Fruit fly (Drosophila melanogaster) whole organism, embryonic: ENCODE measurements around the gene CG5592.
A peak's percentile ranks its signal among the peaks of the same experiment; 100 is the strongest.

Experiments used
- Abd-B ChIP-seq: fragments of 200-800 bp; sonication (Bioruptor generic); optimal IDR thresholded peaks from 2 replicates; lab custom pipeline; 2018; ENCODE audit warnings: missing biosample characterization, mild to moderate bottlenecking, missing genetic modification characterization, moderate library complexity
- B-H2 ChIP-seq: fragments of 200-800 bp; sonication (Bioruptor generic); optimal IDR thresholded peaks from 2 replicates; lab custom pipeline; 2018; ENCODE audit warnings: missing biosample characterization, mild to moderate bottlenecking, missing genetic modification characterization
- CG10543 ChIP-seq: fragments of 200-800 bp; sonication (Bioruptor generic); optimal IDR thresholded peaks from 3 replicates; lab custom pipeline; 2017; ENCODE audit warnings: missing biosample characterization, mild to moderate bottlenecking, missing genetic modification characterization, moderate library complexity
- CG13624 ChIP-seq: fragments of 200-800 bp; sonication (Bioruptor generic); optimal IDR thresholded peaks from 2 replicates; lab custom pipeline; 2016; ENCODE audit warnings: missing biosample characterization, missing genetic modification characterization
- CG14441 ChIP-seq: fragments of 200-800 bp; sonication (Bioruptor generic); IDR thresholded peaks from 2 replicates; pipeline ENCODE4 v1.3.6; 2022; ENCODE audit warnings: missing biosample characterization, missing genetic modification characterization
- CG17829 ChIP-seq: fragments of 200-800 bp; optimal IDR thresholded peaks from 2 replicates; lab custom pipeline; 2019; ENCODE audit warnings: missing biosample characterization, mild to moderate bottlenecking, missing genetic modification characterization, moderate library complexity
- CG2129 ChIP-seq: fragments of 200-800 bp; sonication (Bioruptor generic); IDR thresholded peaks from 2 replicates; pipeline ENCODE4 v1.3.6; 2022; ENCODE audit warnings: missing biosample characterization, missing genetic modification characterization; ENCODE audit not compliant: partially characterized antibody
- CG2712 ChIP-seq: fragments of 200-800 bp; optimal IDR thresholded peaks from 3 replicates; lab custom pipeline; 2019; ENCODE audit warnings: missing biosample characterization, mild to moderate bottlenecking, missing genetic modification characterization, moderate library complexity
- CG3163 ChIP-seq: fragments of 200-800 bp; sonication (Bioruptor generic); optimal IDR thresholded peaks from 3 replicates; lab custom pipeline; 2016; ENCODE audit warnings: missing biosample characterization, missing genetic modification characterization
- CG34224 ChIP-seq: fragments of 200-800 bp; sonication (Bioruptor generic); IDR thresholded peaks from 3 replicates; pipeline ENCODE4 v1.3.6; 2022; ENCODE audit warnings: missing biosample characterization, missing genetic modification characterization; ENCODE audit not compliant: partially characterized antibody
- CG6254 ChIP-seq: fragments of 200-800 bp; sonication (Bioruptor generic); optimal IDR thresholded peaks from 3 replicates; lab custom pipeline; 2017; ENCODE audit warnings: mild to moderate bottlenecking, missing biosample characterization, missing genetic modification reagents, missing genetic modification characterization
- CG6654 ChIP-seq: fragments of 200-800 bp; sonication (Bioruptor generic); optimal IDR thresholded peaks from 2 replicates; lab custom pipeline; 2017; ENCODE audit warnings: missing biosample characterization, mild to moderate bottlenecking, missing genetic modification characterization
- CG6765 ChIP-seq: fragments of 200-800 bp; sonication (Bioruptor generic); optimal IDR thresholded peaks from 3 replicates; lab custom pipeline; 2017; ENCODE audit warnings: missing biosample characterization, mild to moderate bottlenecking, missing genetic modification characterization
- CG8359 ChIP-seq: fragments of 200-800 bp; sonication (Bioruptor generic); optimal IDR thresholded peaks from 2 replicates; lab custom pipeline; 2017; ENCODE audit warnings: missing biosample characterization, mild to moderate bottlenecking, missing genetic modification characterization, borderline replicate concordance
- CG8944 ChIP-seq: fragments of 200-800 bp; sonication (Bioruptor generic); optimal IDR thresholded peaks from 3 replicates; lab custom pipeline; 2016; ENCODE audit warnings: missing biosample characterization, missing genetic modification characterization
- CG9609 ChIP-seq: fragments of 200-800 bp; sonication (Bioruptor generic); optimal IDR thresholded peaks from 3 replicates; lab custom pipeline; 2016; ENCODE audit warnings: missing biosample characterization, missing genetic modification characterization
- D19A ChIP-seq: fragments of 200-800 bp; optimal IDR thresholded peaks from 3 replicates; lab custom pipeline; 2019; ENCODE audit warnings: missing biosample characterization, mild to moderate bottlenecking, missing genetic modification characterization, moderate library complexity
- Dp ChIP-seq: fragments of 200-800 bp; sonication (Bioruptor generic); optimal IDR thresholded peaks from 2 replicates; lab custom pipeline; 2018; ENCODE audit warnings: missing biosample characterization, mild to moderate bottlenecking, missing genetic modification characterization, moderate library complexity
- H15 ChIP-seq: fragments of 200-800 bp; sonication (Bioruptor generic); IDR thresholded peaks from 3 replicates; pipeline ENCODE4 v1.3.6; 2022; ENCODE audit warnings: missing biosample characterization, missing genetic modification characterization
- HLHmδ ChIP-seq: fragments of 200-800 bp; sonication (Bioruptor generic); optimal IDR thresholded peaks from 2 replicates; lab custom pipeline; 2018; ENCODE audit warnings: missing biosample characterization, mild to moderate bottlenecking, missing genetic modification characterization, moderate library complexity
- Hand ChIP-seq: fragments of 200-800 bp; sonication (Bioruptor generic); optimal IDR thresholded peaks from 2 replicates; lab custom pipeline; 2017; ENCODE audit warnings: mild to moderate bottlenecking, missing biosample characterization, missing genetic modification reagents, missing genetic modification characterization
- Hey ChIP-seq: fragments of 200-800 bp; sonication (Bioruptor generic); optimal IDR thresholded peaks from 3 replicates; lab custom pipeline; 2018; ENCODE audit warnings: missing biosample characterization, mild to moderate bottlenecking, missing genetic modification characterization
- Jarid2 ChIP-seq: fragments of 200-800 bp; sonication (Bioruptor generic); optimal IDR thresholded peaks from 3 replicates; lab custom pipeline; 2017; ENCODE audit warnings: mild to moderate bottlenecking, missing biosample characterization, missing genetic modification reagents, missing genetic modification characterization
- Kr ChIP-seq: fragments of 200-800 bp; sonication (Bioruptor generic); optimal IDR thresholded peaks from 2 replicates; lab custom pipeline; 2017; ENCODE audit warnings: missing biosample characterization, mild to moderate bottlenecking, missing genetic modification characterization
- MESR4 ChIP-seq: fragments of 200-800 bp; sonication (Bioruptor generic); optimal IDR thresholded peaks from 2 replicates; lab custom pipeline; 2018; ENCODE audit warnings: missing biosample characterization, mild to moderate bottlenecking, missing genetic modification characterization, moderate library complexity
- Med ChIP-seq: fragments of 200-800 bp; sonication (Bioruptor generic); peaks from one replicate; lab custom pipeline; 2016; ENCODE audit warnings: missing biosample characterization, missing genetic modification characterization, mild to moderate bottlenecking, inconsistent platforms, moderate library complexity
- Myb ChIP-seq: fragments of 200-800 bp; sonication (Bioruptor generic); optimal IDR thresholded peaks from 2 replicates; lab custom pipeline; 2016; ENCODE audit warnings: missing biosample characterization, missing genetic modification characterization
- NK7.1 ChIP-seq: fragments of 200-800 bp; sonication (Bioruptor generic); optimal IDR thresholded peaks from 3 replicates; lab custom pipeline; 2016; ENCODE audit warnings: missing biosample characterization, missing genetic modification characterization
- Rfx ChIP-seq: fragments of 200-800 bp; sonication (Bioruptor generic); IDR thresholded peaks from 2 replicates; pipeline ENCODE4 v1.3.6; 2022; ENCODE audit warnings: missing biosample characterization, missing genetic modification characterization
- Rx ChIP-seq: fragments of 200-800 bp; sonication (Bioruptor generic); IDR thresholded peaks from 2 replicates; pipeline ENCODE4 v1.3.6; 2022; ENCODE audit warnings: missing biosample characterization, missing genetic modification characterization
- Sry-δ ChIP-seq: fragments of 200-800 bp; sonication (Bioruptor generic); optimal IDR thresholded peaks from 2 replicates; lab custom pipeline; 2016; ENCODE audit warnings: missing biosample characterization, missing genetic modification characterization
- cato ChIP-seq: fragments of 200-800 bp; sonication (Bioruptor generic); optimal IDR thresholded peaks from 2 replicates; lab custom pipeline; 2016; ENCODE audit warnings: missing biosample characterization, missing genetic modification characterization, borderline replicate concordance
- chinmo ChIP-seq: fragments of 200-800 bp; sonication (Bioruptor generic); IDR thresholded peaks from 4 replicates; pipeline ENCODE4 v1.3.6; 2022; ENCODE audit warnings: missing biosample characterization, missing genetic modification characterization; ENCODE audit not compliant: partially characterized antibody
- ci ChIP-seq: fragments of 200-800 bp; sonication (Bioruptor generic); IDR thresholded peaks from 3 replicates; pipeline ENCODE4 v1.3.6; 2022; ENCODE audit warnings: missing biosample characterization, missing genetic modification characterization
- crc ChIP-seq: fragments of 200-800 bp; sonication (Bioruptor generic); optimal IDR thresholded peaks from 2 replicates; lab custom pipeline; 2016; ENCODE audit warnings: missing biosample characterization, missing genetic modification characterization
- ems ChIP-seq: fragments of 200-800 bp; sonication (Bioruptor generic); optimal IDR thresholded peaks from 3 replicates; lab custom pipeline; 2016; ENCODE audit warnings: missing biosample characterization, missing genetic modification characterization
- en ChIP-seq: fragments of 200-800 bp; sonication (Bioruptor generic); optimal IDR thresholded peaks from 2 replicates; lab custom pipeline; 2016; ENCODE audit warnings: missing biosample characterization, missing genetic modification characterization
- fd3F ChIP-seq: fragments of 200-800 bp; sonication (Bioruptor generic); optimal IDR thresholded peaks from 2 replicates; lab custom pipeline; 2018; ENCODE audit warnings: missing biosample characterization, mild to moderate bottlenecking, missing genetic modification characterization, moderate library complexity
- fru ChIP-seq: fragments of >200 bp; optimal IDR thresholded peaks from 2 replicates; lab custom pipeline; 2017
- gfzf ChIP-seq: fragments of 200-800 bp; sonication (Bioruptor generic); optimal IDR thresholded peaks from 2 replicates; lab custom pipeline; 2016; ENCODE audit warnings: missing biosample characterization, mild to moderate bottlenecking, missing genetic modification characterization, moderate library complexity
- ham ChIP-seq: fragments of 200-800 bp; sonication (Bioruptor generic); IDR thresholded peaks from 2 replicates; pipeline ENCODE4 v1.3.6; 2022; ENCODE audit warnings: missing biosample characterization, missing genetic modification characterization
- odd ChIP-seq: fragments of 200-800 bp; sonication (Bioruptor generic); optimal IDR thresholded peaks from 2 replicates; lab custom pipeline; 2017; ENCODE audit warnings: missing biosample characterization, mild to moderate bottlenecking, missing genetic modification characterization
- phol ChIP-seq: fragments of 200-800 bp; sonication (Bioruptor generic); optimal IDR thresholded peaks from 3 replicates; lab custom pipeline; 2018; ENCODE audit warnings: missing biosample characterization, mild to moderate bottlenecking, missing genetic modification characterization, moderate library complexity
- schlank ChIP-seq: fragments of 200-800 bp; sonication (Bioruptor generic); optimal IDR thresholded peaks from 2 replicates; lab custom pipeline; 2018; ENCODE audit warnings: missing biosample characterization, mild to moderate bottlenecking, missing genetic modification characterization
- slp2 ChIP-seq: fragments of 200-800 bp; sonication (Bioruptor generic); optimal IDR thresholded peaks from 2 replicates; lab custom pipeline; 2016; ENCODE audit warnings: missing biosample characterization, missing genetic modification characterization
- sr ChIP-seq: fragments of 200-800 bp; sonication (Bioruptor generic); IDR thresholded peaks from 3 replicates; pipeline ENCODE4 v1.3.6; 2022; ENCODE audit warnings: missing biosample characterization, missing genetic modification characterization
- tll ChIP-seq, 2 experiments: fragments of 200-800 bp in 1 of 2; fragments of >200 bp in 1 of 2; sonication (Bioruptor generic) in 1 of 2; optimal IDR thresholded peaks; 2 replicates each; lab custom pipeline; 2017 to 2019; ENCODE audit warnings: missing biosample characterization in 2 of 2, missing genetic modification characterization in 2 of 2, mild to moderate bottlenecking in 1 of 2, moderate library complexity in 1 of 2
- unc-4 ChIP-seq: fragments of 200-800 bp; sonication (Bioruptor generic); IDR thresholded peaks from 2 replicates; pipeline ENCODE4 v1.3.6; 2022; ENCODE audit warnings: missing biosample characterization, missing genetic modification characterization; ENCODE audit not compliant: partially characterized antibody
- vvl ChIP-seq: fragments of 200-800 bp; sonication (Bioruptor generic); IDR thresholded peaks from 2 replicates; pipeline ENCODE4 v1.3.6; 2022; ENCODE audit warnings: missing biosample characterization, missing genetic modification characterization
- wek ChIP-seq: fragments of 200-800 bp; sonication (Bioruptor generic); optimal IDR thresholded peaks from 3 replicates; lab custom pipeline; 2018; ENCODE audit warnings: missing biosample characterization, mild to moderate bottlenecking, missing genetic modification characterization, moderate library complexity

Gene CG5592

dm6 chr3L:5899305-5899704 lies 1.9 kb downstream of the CG5592 start, which contains the start of gene CG32409 (continued):
- TF ChIP-seq CG10543 (GFP tag; lab: Kevin White, UChicago) (no peak), D19A (no peak), MESR4 (GFP tag; lab: Kevin White, UChicago) (peak; percentile 54), Rx (no peak), cato (no peak), CG6765 (GFP tag; lab: Kevin White, UChicago) (no peak), ems (GFP tag; lab: Kevin White, UChicago) (no peak), CG6654 (no peak), CG14441 (GFP tag; lab: Robert Waterston, UW) (no peak), Sry-δ (GFP tag; lab: Kevin White, UChicago) (peak; percentile 74), Kr (GFP tag; lab: Kevin White, UChicago) (no peak), tll (GFP tag; optimal IDR thresholded peaks at IDR 0.05; lab: Kevin White, UChicago) (no peak), fru (lab: Kevin White, UChicago) (no peak), Hand (GFP tag; lab: Kevin White, UChicago) (no peak), CG6254 (GFP tag; lab: Kevin White, UChicago) (no peak), CG8359 (no peak), crc (GFP tag; lab: Kevin White, UChicago) (no peak), Hey (tag; lab: Kevin White, UChicago) (no peak), CG34224 (GFP tag; lab: Robert Waterston, UW) (no peak), en (GFP tag; lab: Kevin White, UChicago) (no peak), Myb (GFP tag; lab: Kevin White, UChicago) (peak; percentile 76), schlank (no peak), CG13624 (GFP tag; lab: Kevin White, UChicago) (no peak), H15 (GFP tag; lab: Robert Waterston, UW) (no peak), CG17829 (peak; percentile 27), wek (GFP tag; lab: Kevin White, UChicago) (no peak), CG2712 (tag; lab: Kevin White, UChicago) (peak; percentile 47)

dm6 chr3L:5902189-5902765 lies 4.8 kb downstream of the CG5592 start, which contains the start of gene QC:
QC (minus strand) TSS chr3L:5902456.
- no peak for TF ChIP-seq CG2712 (tag; lab: Kevin White, UChicago)
- TF ChIP-seq sr (GFP tag; lab: Robert Waterston, UW) = 0 out of 3 replicates have a peak, but pooled peaks have one; percentile 5
- peak; percentile 45; the same call in 1 of the 2 replicates for TF ChIP-seq vvl (GFP tag; lab: Robert Waterston, UW)
- no peak for TF ChIP-seq odd (GFP tag; lab: Kevin White, UChicago)
- no peak for TF ChIP-seq NK7.1 (GFP tag; lab: Kevin White, UChicago)
- no peak for TF ChIP-seq CG8944 (GFP tag; lab: Kevin White, UChicago)
- TF ChIP-seq Rfx (GFP tag; lab: Robert Waterston, UW) = 0 out of 2 replicates have a peak, but pooled peaks have one; percentile 11
- TF ChIP-seq fd3F = no peak
- peak; percentile 92 for TF ChIP-seq CG3163 (GFP tag; lab: Kevin White, UChicago)
- TF ChIP-seq CG2129 (GFP tag; lab: Robert Waterston, UW) = no peak
- peak; percentile 83; the same call in 2 of the 4 replicates for TF ChIP-seq chinmo (GFP tag; lab: Robert Waterston, UW)
- TF ChIP-seq ci = peak; percentile 43; the same call in 1 of the 3 replicates
- no peak for TF ChIP-seq ham
- TF ChIP-seq Jarid2 = peak; percentile 64
- no peak for TF ChIP-seq Abd-B (GFP tag; lab: Kevin White, UChicago)
- no peak for TF ChIP-seq B-H2 (GFP tag; lab: Kevin White, UChicago)
- no peak for TF ChIP-seq CG9609 (GFP tag; lab: Kevin White, UChicago)
- 0 out of 2 replicates have a peak, but pooled peaks have one; percentile 17 for TF ChIP-seq unc-4 (GFP tag; lab: Robert Waterston, UW)
- TF ChIP-seq slp2 (GFP tag; lab: Kevin White, UChicago) = no peak
- TF ChIP-seq phol (tag; lab: Kevin White, UChicago) = no peak
- no peak for TF ChIP-seq HLHmδ (GFP tag; lab: Kevin White, UChicago)
- TF ChIP-seq Med (GFP tag; lab: Kevin White, UChicago) = peak; percentile 43
- TF ChIP-seq Dp = no peak
- TF ChIP-seq CG10543 (GFP tag; lab: Kevin White, UChicago) = no peak
- no peak for TF ChIP-seq gfzf (GFP tag; lab: Kevin White, UChicago)
